Fruit fly (Drosophila melanogaster): Measurements from ENCODE around the gene CG4660.

dm6 chrX:6050282-6050934 lies 30.8 kb downstream of the CG4660 start, which contains the start of gene CG5921:
- TF ChIP-seq CG15710 (tag; optimal IDR thresholded peaks at IDR 0.05) = no peak
- no peak for TF ChIP-seq D1 (tag; optimal IDR thresholded peaks at IDR 0.05)

Data from whole organism, pupa.